Worm (Caenorhabditis elegans) whole organism, midembryonic: ENCODE data around the gene kcnl-1.

Source experiments
- cog-1 ChIP-seq: sonication (generic microtip); optimal IDR thresholded peaks from 2 replicates; lab custom pipeline; 2016; ENCODE audit warnings: missing genetic modification characterization, missing compliant biosample characterization
- flt-1 ChIP-seq: fragments of 200-800 bp; sonication (Bioruptor generic); IDR thresholded peaks from 2 replicates; pipeline ENCODE4 v1.3.6; 2022; ENCODE audit warnings: missing genetic modification characterization, missing compliant biosample characterization
- med-1 ChIP-seq: sonication (generic microtip); optimal IDR thresholded peaks from 2 replicates; lab custom pipeline; 2017; ENCODE audit warnings: missing genetic modification characterization, mild to moderate bottlenecking, missing compliant biosample characterization, antibody characterized with exemption, missing genetic modification reagents; ENCODE audit not compliant: insufficient read depth
- tab-1 ChIP-seq: fragments of 200-800 bp; sonication (Bioruptor generic); IDR thresholded peaks from 2 replicates; pipeline ENCODE4 v1.3.6; 2022; ENCODE audit warnings: missing genetic modification characterization, missing compliant biosample characterization
- ztf-29 ChIP-seq: fragments of 200-800 bp; sonication (Bioruptor generic); IDR thresholded peaks from 2 replicates; pipeline ENCODE4 v1.3.6; 2022; ENCODE audit warnings: missing genetic modification reagents, missing genetic modification characterization, missing compliant biosample characterization

DNA sequence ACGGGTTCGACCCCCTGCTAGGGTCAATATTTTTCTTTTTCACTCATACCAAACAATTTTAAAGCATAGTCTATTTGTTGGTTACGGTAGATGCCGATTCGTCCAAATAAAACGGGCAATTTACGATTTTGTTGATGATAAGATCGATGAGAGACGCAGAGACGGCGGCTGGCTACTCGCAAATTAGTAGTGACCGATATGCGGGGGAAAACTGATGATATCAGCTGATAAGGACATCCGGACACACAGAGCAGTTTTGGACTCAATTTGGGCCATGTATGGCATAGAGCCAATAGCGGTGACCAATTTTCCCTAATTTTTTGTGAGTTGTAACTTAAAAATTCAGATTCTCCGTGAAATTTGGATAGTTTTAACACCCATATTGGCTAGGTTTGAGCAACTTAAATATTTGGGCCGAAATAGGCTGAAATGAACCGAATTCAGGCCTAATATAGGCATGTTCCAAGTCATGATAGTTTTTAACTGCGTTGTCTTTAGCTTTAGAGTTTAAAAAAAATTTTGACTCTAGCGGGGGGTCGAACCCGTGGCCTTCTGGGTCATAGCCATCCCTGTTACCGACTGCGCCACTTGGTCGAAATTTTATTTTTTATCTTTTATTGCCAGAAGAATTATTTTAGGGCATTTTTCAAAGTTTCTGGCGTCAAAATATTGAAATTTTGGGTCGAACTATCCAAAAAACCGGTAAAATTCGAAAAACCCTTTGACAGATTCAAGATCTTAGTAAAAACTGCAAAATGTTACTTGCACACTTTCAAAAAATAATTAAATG lies 58.5 kb downstream of the kcnl-1 start:
- TF ChIP-seq tab-1 (GFP tag; lab: Robert Waterston, UW), result no peak
- no peak for TF ChIP-seq flt-1 (GFP tag; lab: Robert Waterston, UW)
- no peak for TF ChIP-seq med-1
- TF ChIP-seq ztf-29 (GFP tag; lab: Robert Waterston, UW), result no peak
- no peak for TF ChIP-seq cog-1 (tag; lab: Kevin White, UChicago)
